Fruit fly (Drosophila melanogaster) Kc167 (cell line): ENCODE measurements around the gene Atx2.

Experiments
- Myc ChIP-seq: fragments of >200 bp; optimal IDR thresholded peaks from 2 replicates; lab custom pipeline; 2017; ENCODE audit warnings: missing external identifiers
- Sin3A ChIP-seq: fragments of >200 bp; optimal IDR thresholded peaks from 2 replicates; lab custom pipeline; 2018; ENCODE audit warnings: missing external identifiers
- h ChIP-seq: fragments of >200 bp; optimal IDR thresholded peaks from 3 replicates; lab custom pipeline; 2018; ENCODE audit warnings: missing external identifiers
- insv ChIP-seq: fragments of >200 bp; optimal IDR thresholded peaks from 3 replicates; lab custom pipeline; 2018; ENCODE audit warnings: missing external identifiers
- psq ChIP-seq: fragments of >200 bp; optimal IDR thresholded peaks from 2 replicates; lab custom pipeline; 2017; ENCODE audit warnings: missing external identifiers
- ttk ChIP-seq: sonication (Bioruptor generic); optimal IDR thresholded peaks from 2 replicates; lab custom pipeline; 2017; ENCODE audit warnings: missing external identifiers

DNA sequence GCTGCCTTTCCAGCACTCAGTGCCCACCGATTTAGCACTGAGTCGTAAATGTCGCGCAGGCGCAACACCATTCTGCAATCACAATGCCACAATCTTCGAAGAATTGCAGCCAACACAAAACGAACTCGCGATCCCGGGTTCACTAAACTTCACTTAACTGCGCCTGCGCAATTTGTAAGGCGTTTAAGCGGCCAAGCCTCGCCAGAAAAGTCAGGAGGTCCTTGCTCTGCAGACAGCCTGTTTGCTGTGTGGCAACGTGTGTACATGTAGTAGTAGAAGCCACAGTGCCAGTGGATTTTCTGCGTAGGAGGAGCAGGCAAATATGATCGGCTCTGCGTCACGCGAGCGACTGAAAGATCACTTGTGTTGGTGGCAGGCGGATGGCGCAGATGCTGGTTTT is 54.9 kb downstream of the Atx2 start:
- TF ChIP-seq ttk (lab: Kevin White, UChicago) (no peak), h (lab: Kevin White, UChicago) (no peak), Sin3A (lab: Kevin White, UChicago) (no peak), psq (lab: Kevin White, UChicago) (no peak), insv (lab: Kevin White, UChicago) (no peak), Myc (lab: Kevin White, UChicago) (no peak)
